Fruit fly (Drosophila melanogaster) whole organism, embryonic: ENCODE data around the gene Xport-B.
A peak's percentile ranks its signal among the peaks of the same experiment; 100 is the strongest.

Experiments used
- B-H1 ChIP-seq: fragments of 200-800 bp; sonication (Bioruptor generic); IDR thresholded peaks from 3 replicates; pipeline ENCODE4 v1.3.6; 2022; ENCODE audit warnings: missing biosample characterization, missing genetic modification characterization
- BEAF-32 ChIP-seq: fragments of 200-800 bp; sonication (Bioruptor generic); optimal IDR thresholded peaks from 3 replicates; lab custom pipeline; 2017; ENCODE audit warnings: missing biosample characterization, missing genetic modification characterization, mild to moderate bottlenecking, moderate library complexity, missing genetic modification reagents
- C15 ChIP-seq: fragments of 200-800 bp; sonication (Bioruptor generic); IDR thresholded peaks from 3 replicates; pipeline ENCODE4 v1.3.6; 2022; ENCODE audit warnings: missing biosample characterization, missing genetic modification characterization
- CG10654 ChIP-seq: fragments of 200-800 bp; sonication (Bioruptor generic); optimal IDR thresholded peaks from 2 replicates; lab custom pipeline; 2016; ENCODE audit warnings: missing biosample characterization, missing genetic modification characterization
- CG10959 ChIP-seq: fragments of 200-800 bp; sonication (Bioruptor generic); IDR thresholded peaks from 2 replicates; pipeline ENCODE4 v1.3.6; 2022; ENCODE audit warnings: missing biosample characterization, missing genetic modification characterization
- CG11093 ChIP-seq: fragments of 200-800 bp; sonication (Bioruptor generic); IDR thresholded peaks from 3 replicates; pipeline ENCODE4 v1.3.6; 2022; ENCODE audit warnings: missing biosample characterization, missing genetic modification characterization
- CG12219 ChIP-seq: fragments of 200-800 bp; sonication (Bioruptor generic); optimal IDR thresholded peaks from 3 replicates; lab custom pipeline; 2018; ENCODE audit warnings: missing biosample characterization, mild to moderate bottlenecking, missing genetic modification characterization
- CG13775 ChIP-seq: fragments of 200-800 bp; sonication (Bioruptor generic); optimal IDR thresholded peaks from 3 replicates; lab custom pipeline; 2017; ENCODE audit warnings: missing biosample characterization, mild to moderate bottlenecking, missing genetic modification characterization
- CG14441 ChIP-seq: fragments of 200-800 bp; sonication (Bioruptor generic); IDR thresholded peaks from 2 replicates; pipeline ENCODE4 v1.3.6; 2022; ENCODE audit warnings: missing biosample characterization, missing genetic modification characterization
- CG14860 ChIP-seq: fragments of 200-800 bp; sonication (Bioruptor generic); IDR thresholded peaks from 3 replicates; pipeline ENCODE4 v1.3.6; 2022; ENCODE audit warnings: missing biosample characterization, missing genetic modification characterization; ENCODE audit not compliant: partially characterized antibody
- CG15269 ChIP-seq: fragments of 200-800 bp; sonication (Bioruptor generic); optimal IDR thresholded peaks from 2 replicates; lab custom pipeline; 2018; ENCODE audit warnings: missing biosample characterization, mild to moderate bottlenecking, missing genetic modification characterization, moderate library complexity
- CG17359 ChIP-seq: fragments of 200-800 bp; sonication (Bioruptor generic); optimal IDR thresholded peaks from 3 replicates; lab custom pipeline; 2018; ENCODE audit warnings: missing biosample characterization, mild to moderate bottlenecking, missing genetic modification characterization, moderate library complexity
- CG17912 ChIP-seq: fragments of 200-800 bp; sonication (Bioruptor generic); optimal IDR thresholded peaks from 2 replicates; lab custom pipeline; 2018; ENCODE audit warnings: missing biosample characterization, mild to moderate bottlenecking, missing genetic modification characterization
- CG30403 ChIP-seq: fragments of 200-800 bp; sonication (Bioruptor generic); optimal IDR thresholded peaks from 3 replicates; lab custom pipeline; 2016; ENCODE audit warnings: missing biosample characterization, missing genetic modification characterization
- CG3065 ChIP-seq: fragments of 200-800 bp; sonication (Bioruptor generic); optimal IDR thresholded peaks from 2 replicates; lab custom pipeline; 2016; ENCODE audit warnings: missing biosample characterization, missing genetic modification characterization
- CG31441 ChIP-seq: fragments of 200-800 bp; sonication (Bioruptor generic); IDR thresholded peaks from 2 replicates; pipeline ENCODE4 v1.3.6; 2022; ENCODE audit warnings: missing biosample characterization, missing genetic modification characterization
- CG43689 ChIP-seq: fragments of 200-800 bp; sonication (Bioruptor generic); IDR thresholded peaks from 2 replicates; pipeline ENCODE4 v1.3.6; 2022; ENCODE audit warnings: missing biosample characterization, missing genetic modification characterization
- CG4424 ChIP-seq: fragments of 200-800 bp; sonication (Bioruptor generic); optimal IDR thresholded peaks from 3 replicates; lab custom pipeline; 2016; ENCODE audit warnings: missing biosample characterization, missing genetic modification characterization
- CG9797 ChIP-seq: fragments of 200-800 bp; sonication (Bioruptor generic); optimal IDR thresholded peaks from 3 replicates; lab custom pipeline; 2018; ENCODE audit warnings: missing biosample characterization, mild to moderate bottlenecking, missing genetic modification characterization
- CTCF ChIP-seq: fragments of 200-800 bp; sonication (Bioruptor generic); optimal IDR thresholded peaks from 2 replicates; lab custom pipeline; 2017; ENCODE audit warnings: missing biosample characterization, mild to moderate bottlenecking, missing genetic modification characterization, moderate library complexity
- CoRest ChIP-seq: fragments of 200-800 bp; sonication (Bioruptor generic); optimal IDR thresholded peaks from 3 replicates; lab custom pipeline; 2018; ENCODE audit warnings: missing biosample characterization, mild to moderate bottlenecking, missing genetic modification characterization, moderate library complexity
- Deaf1 ChIP-seq: fragments of 200-800 bp; optimal IDR thresholded peaks from 3 replicates; lab custom pipeline; 2019; ENCODE audit warnings: missing biosample characterization, mild to moderate bottlenecking, missing genetic modification characterization, moderate library complexity
- Dfd ChIP-seq, 2 experiments: fragments of >200 bp; optimal IDR thresholded peaks; 2 replicates each; lab custom pipeline; 2017; ENCODE audit warnings: missing biosample characterization in 2 of 2, missing genetic modification characterization in 2 of 2
- Dip2 ChIP-seq: fragments of 200-800 bp; sonication (Bioruptor generic); IDR thresholded peaks from 2 replicates; pipeline ENCODE4 v1.3.6; 2022; ENCODE audit warnings: missing biosample characterization, missing genetic modification characterization
- Dref ChIP-seq: fragments of 200-800 bp; sonication (Bioruptor generic); IDR thresholded peaks from 2 replicates; pipeline ENCODE4 v1.3.6; 2022; ENCODE audit warnings: missing biosample characterization, missing genetic modification characterization
- HmgD ChIP-seq: fragments of 200-800 bp; sonication (Bioruptor generic); optimal IDR thresholded peaks from 3 replicates; lab custom pipeline; 2016; ENCODE audit warnings: missing biosample characterization, missing genetic modification characterization
- Hr39 ChIP-seq: fragments of >200 bp; optimal IDR thresholded peaks from 2 replicates; lab custom pipeline; 2017
- Meics ChIP-seq: fragments of 200-800 bp; sonication (Bioruptor generic); optimal IDR thresholded peaks from 2 replicates; lab custom pipeline; 2017; ENCODE audit warnings: missing biosample characterization, mild to moderate bottlenecking, missing genetic modification characterization
- Nf-YC ChIP-seq: fragments of 200-800 bp; optimal IDR thresholded peaks from 3 replicates; lab custom pipeline; 2019; ENCODE audit warnings: missing biosample characterization, mild to moderate bottlenecking, missing genetic modification characterization, moderate library complexity
- Pdp1 ChIP-seq, 2 experiments: fragments of 200-800 bp; sonication (Bioruptor generic); optimal IDR thresholded peaks; 3 replicates each; lab custom pipeline; 2016; ENCODE audit warnings: missing biosample characterization in 2 of 2, missing genetic modification characterization in 2 of 2, mild to moderate bottlenecking in 1 of 2, moderate library complexity in 1 of 2
- Scr ChIP-seq: fragments of 200-800 bp; sonication (Bioruptor generic); IDR thresholded peaks from 2 replicates; pipeline ENCODE4 v1.3.6; 2022; ENCODE audit warnings: missing biosample characterization, missing genetic modification characterization; ENCODE audit not compliant: partially characterized antibody
- Sin3A ChIP-seq: fragments of >200 bp; optimal IDR thresholded peaks from 2 replicates; lab custom pipeline; 2018
- Stat92E ChIP-seq, 3 experiments: fragments of >200 bp in 2 of 3; fragments of 200-800 bp in 1 of 3; sonication (Bioruptor generic) in 1 of 3; optimal IDR thresholded peaks; 2 replicates each; lab custom pipeline; 2017 to 2019; ENCODE audit warnings: missing biosample characterization in 3 of 3, missing genetic modification characterization in 3 of 3, mild to moderate bottlenecking in 1 of 3, moderate library complexity in 1 of 3
- Taf1 ChIP-seq: fragments of 200-800 bp; sonication (Bioruptor generic); IDR thresholded peaks from 2 replicates; pipeline ENCODE4 v1.3.6; 2022; ENCODE audit warnings: missing biosample characterization, missing genetic modification characterization
- Usf ChIP-seq: fragments of 200-800 bp; sonication (Bioruptor generic); optimal IDR thresholded peaks from 2 replicates; lab custom pipeline; 2017; ENCODE audit warnings: missing genotype, missing biosample characterization, missing genetic modification characterization
- Xbp1 ChIP-seq: fragments of 200-800 bp; sonication (Bioruptor generic); optimal IDR thresholded peaks from 3 replicates; lab custom pipeline; 2016; ENCODE audit warnings: missing biosample characterization, mild to moderate bottlenecking, missing genetic modification characterization
- az2 ChIP-seq: fragments of 200-800 bp; sonication (Bioruptor generic); optimal IDR thresholded peaks from 3 replicates; lab custom pipeline; 2016; ENCODE audit warnings: missing biosample characterization, missing genetic modification characterization
- bcd ChIP-seq: fragments of 200-800 bp; sonication (Bioruptor generic); optimal IDR thresholded peaks from 2 replicates; lab custom pipeline; 2017; ENCODE audit warnings: missing biosample characterization, mild to moderate bottlenecking, missing genetic modification characterization
- da ChIP-seq: fragments of 200-800 bp; sonication (Bioruptor generic); optimal IDR thresholded peaks from 2 replicates; lab custom pipeline; 2016; ENCODE audit warnings: missing biosample characterization, missing genetic modification characterization
- ewg ChIP-seq: fragments of 200-800 bp; sonication (Bioruptor generic); optimal IDR thresholded peaks from 3 replicates; lab custom pipeline; 2017; ENCODE audit warnings: mild to moderate bottlenecking, missing biosample characterization, missing genetic modification reagents, missing genetic modification characterization
- kay ChIP-seq: fragments of 200-800 bp; sonication (Bioruptor generic); optimal IDR thresholded peaks from 2 replicates; lab custom pipeline; 2016; ENCODE audit warnings: missing biosample characterization, missing genetic modification characterization
- lbe ChIP-seq: fragments of 200-800 bp; sonication (Bioruptor generic); optimal IDR thresholded peaks from 2 replicates; lab custom pipeline; 2016; ENCODE audit warnings: missing biosample characterization, mild to moderate bottlenecking, missing genetic modification characterization
- mld ChIP-seq: fragments of 200-800 bp; sonication (Bioruptor generic); IDR thresholded peaks from 3 replicates; pipeline ENCODE4 v1.3.6; 2022; ENCODE audit warnings: missing biosample characterization, missing genetic modification characterization; ENCODE audit not compliant: partially characterized antibody
- nom ChIP-seq: fragments of 200-800 bp; sonication (Bioruptor generic); optimal IDR thresholded peaks from 2 replicates; lab custom pipeline; 2017; ENCODE audit warnings: missing biosample characterization, missing genetic modification characterization, mild to moderate bottlenecking, moderate library complexity, missing genetic modification reagents
- pan ChIP-seq, 4 experiments: fragments of >200 bp in 3 of 4; fragments of 200-800 bp in 1 of 4; sonication (Bioruptor generic) in 1 of 4; optimal IDR thresholded peaks in 3 of 4; IDR thresholded peaks in 1 of 4; 2 replicates each; pipeline versions ENCODE4 v1.3.6 to Lab custom; 2017 to 2022; ENCODE audit warnings: missing biosample characterization in 2 of 4, missing genetic modification characterization in 2 of 4, mixed read lengths in 1 of 4
- pros ChIP-seq: fragments of 200-800 bp; sonication (Bioruptor generic); optimal IDR thresholded peaks from 3 replicates; lab custom pipeline; 2019; ENCODE audit warnings: missing biosample characterization, mild to moderate bottlenecking, missing genetic modification characterization, moderate library complexity
- repo ChIP-seq: fragments of 200-800 bp; sonication (Bioruptor generic); optimal IDR thresholded peaks from 2 replicates; lab custom pipeline; 2016; ENCODE audit warnings: missing biosample characterization, missing genetic modification characterization
- rib ChIP-seq: fragments of 200-800 bp; sonication (Bioruptor generic); IDR thresholded peaks from 2 replicates; pipeline ENCODE4 v1.3.6; 2022; ENCODE audit warnings: missing biosample characterization, missing genetic modification characterization
- run ChIP-seq: fragments of 200-800 bp; sonication (Bioruptor generic); optimal IDR thresholded peaks from 3 replicates; lab custom pipeline; 2018; ENCODE audit warnings: missing biosample characterization, mild to moderate bottlenecking, missing genetic modification characterization
- seq ChIP-seq: fragments of 200-800 bp; sonication (Bioruptor generic); IDR thresholded peaks from 2 replicates; pipeline ENCODE4 v1.3.6; 2022; ENCODE audit warnings: missing biosample characterization, missing genetic modification characterization
- tio ChIP-seq: fragments of 200-800 bp; sonication (Bioruptor generic); optimal IDR thresholded peaks from 2 replicates; lab custom pipeline; 2017; ENCODE audit warnings: missing biosample characterization, missing genetic modification characterization, inconsistent platforms

Xport-B gene

dm6 chr3R:19877427-19878076, 37.7 kb downstream of the Xport-B start, which contains the start of the genes CG17186 and Arc42 (continued):
- TF ChIP-seq pros (GFP tag; lab: Kevin White, UChicago) (no peak), CG14860 (GFP tag; lab: Robert Waterston, UW) (no peak), HmgD (GFP tag; lab: Kevin White, UChicago) (no peak), CG30403 (GFP tag; lab: Kevin White, UChicago) (no peak), CG10959 (GFP tag; lab: Robert Waterston, UW) (no peak), Taf1 (no peak), Dref (GFP tag; lab: Robert Waterston, UW) (no peak), Deaf1 (no peak), Usf (GFP tag; lab: Kevin White, UChicago) (no peak), Meics (no peak), mld (no peak), run (tag; lab: Kevin White, UChicago) (no peak), Dip2 (GFP tag; lab: Robert Waterston, UW) (no peak), CG43689 (GFP tag; lab: Robert Waterston, UW) (no peak), Xbp1 (GFP tag; lab: Kevin White, UChicago) (peak; percentile 22), B-H1 (GFP tag; lab: Robert Waterston, UW) (no peak), CG3065 (GFP tag; lab: Kevin White, UChicago) (no peak), seq (GFP tag; lab: Robert Waterston, UW) (no peak), CG10654 (GFP tag; lab: Kevin White, UChicago) (peak; percentile 28), Nf-YC (tag; lab: Kevin White, UChicago) (peak; percentile 19), kay (GFP tag; lab: Kevin White, UChicago) (no peak), CG17912 (GFP tag; lab: Kevin White, UChicago) (no peak), CG9797 (peak; percentile 84), Scr (GFP tag; lab: Robert Waterston, UW) (no peak), az2 (GFP tag; lab: Kevin White, UChicago) (peak; percentile 3), CG14441 (no peak), CG15269 (tag; lab: Kevin White, UChicago) (no peak), CTCF (GFP tag; lab: Kevin White, UChicago) (no peak), CG11093 (GFP tag; lab: Robert Waterston, UW) (no peak), ewg (no peak), Stat92E (GFP tag; optimal IDR thresholded peaks at IDR 0.05; lab: Kevin White, UChicago) (peak in 1 of 3 experiments; percentile 24), CoRest (peak; percentile 45), bcd (GFP tag; lab: Kevin White, UChicago) (no peak), CG17359 (tag; lab: Kevin White, UChicago) (no peak), nom (GFP tag; lab: Kevin White, UChicago) (peak; percentile 96), lbe (GFP tag; lab: Kevin White, UChicago) (peak; percentile 30), BEAF-32 (GFP tag; lab: Kevin White, UChicago) (peak; percentile 44), C15 (GFP tag; lab: Robert Waterston, UW) (no peak), Hr39 (lab: Kevin White, UChicago) (no peak), tio (GFP tag; lab: Kevin White, UChicago) (no peak), CG13775 (GFP tag; lab: Kevin White, UChicago) (peak; percentile 19), Dfd (GFP tag; optimal IDR thresholded peaks at IDR 0.05; lab: Kevin White, UChicago) (no peak), CG12219 (GFP tag; lab: Kevin White, UChicago) (no peak), Sin3A (lab: Kevin White, UChicago) (peak; percentile 34), CG31441 (GFP tag; lab: Robert Waterston, UW) (peak; percentile 46), Pdp1 (GFP tag; optimal IDR thresholded peaks at IDR 0.05; lab: Kevin White, UChicago) (peak in 1 of 2 experiments; percentile 72), da (GFP tag; lab: Kevin White, UChicago) (no peak), CG4424 (peak; percentile 27), repo (no peak), rib (GFP tag; lab: Robert Waterston, UW) (no peak), pan (optimal IDR thresholded peaks at IDR 0.05; lab: Kevin White, UChicago) (no peak), pan (GFP tag; optimal IDR thresholded peaks at IDR 0.05 in 1 of 2, IDR thresholded peaks at IDR 0.05 in 1 of 2) (no peak)
